Worm (Caenorhabditis elegans) whole organism, late embryonic: ENCODE results near the gene ebp-2.

Experiments used
- C38D4.7 ChIP-seq: fragments of 200-800 bp; sonication (Bioruptor generic); optimal IDR thresholded peaks from 2 replicates; lab custom pipeline; 2018; ENCODE audit warnings: mild to moderate bottlenecking, missing genetic modification characterization, moderate library complexity, missing compliant biosample characterization
- F13H6.1 ChIP-seq: sonication (generic microtip); optimal IDR thresholded peaks from 2 replicates; lab custom pipeline; 2016; ENCODE audit warnings: missing genetic modification characterization, missing compliant biosample characterization
- K09A11.1 ChIP-seq: sonication (generic microtip); optimal IDR thresholded peaks from 2 replicates; lab custom pipeline; 2017; ENCODE audit warnings: antibody characterized with exemption, mild to moderate bottlenecking, missing genetic modification characterization, missing compliant biosample characterization; ENCODE audit not compliant: insufficient read depth
- ahr-1 ChIP-seq: sonication (generic microtip); optimal IDR thresholded peaks from 2 replicates; lab custom pipeline; 2016; ENCODE audit warnings: missing genetic modification characterization, missing compliant biosample characterization
- ama-1 ChIP-seq: fragments of 150-350 bp; optimal IDR thresholded peaks from 2 replicates; lab custom pipeline; 2014
- ceh-19 ChIP-seq: fragments of 200-800 bp; sonication (Bioruptor generic); optimal IDR thresholded peaks from 2 replicates; lab custom pipeline; 2018; ENCODE audit warnings: mild to moderate bottlenecking, missing genetic modification characterization, missing compliant biosample characterization
- ceh-22 ChIP-seq: sonication (generic microtip); optimal IDR thresholded peaks from 2 replicates; lab custom pipeline; 2017; ENCODE audit warnings: missing biosample characterization, missing genetic modification characterization
- ceh-30 ChIP-seq: fragments of 150-350 bp; optimal IDR thresholded peaks from 2 replicates; lab custom pipeline; 2014; ENCODE audit warnings: missing biosample characterization, missing genetic modification characterization
- ceh-34 ChIP-seq: sonication (generic microtip); optimal IDR thresholded peaks from 2 replicates; lab custom pipeline; 2016; ENCODE audit warnings: mild to moderate bottlenecking, missing genetic modification characterization, missing compliant biosample characterization
- ceh-6 ChIP-seq: fragments of 200-800 bp; sonication (Bioruptor generic); optimal IDR thresholded peaks from 2 replicates; lab custom pipeline; 2018; ENCODE audit warnings: mild to moderate bottlenecking, missing genetic modification characterization, missing compliant biosample characterization
- dve-1 ChIP-seq: sonication (generic microtip); optimal IDR thresholded peaks from 2 replicates; lab custom pipeline; 2017; ENCODE audit warnings: antibody characterized with exemption, mild to moderate bottlenecking, missing genetic modification characterization, missing compliant biosample characterization
- elt-2 ChIP-seq: sonication (generic microtip); optimal IDR thresholded peaks from 2 replicates; lab custom pipeline; 2016; ENCODE audit warnings: missing genetic modification reagents, missing genetic modification characterization, missing compliant biosample characterization
- elt-4 ChIP-seq: sonication (generic microtip); optimal IDR thresholded peaks from 2 replicates; lab custom pipeline; 2016; ENCODE audit warnings: missing genetic modification characterization, missing compliant biosample characterization
- eyg-1 ChIP-seq: sonication (generic microtip); optimal IDR thresholded peaks from 2 replicates; lab custom pipeline; 2016; ENCODE audit warnings: missing genotype, missing genetic modification characterization, missing compliant biosample characterization
- fax-1 ChIP-seq: sonication (generic microtip); optimal IDR thresholded peaks from 2 replicates; lab custom pipeline; 2016; ENCODE audit warnings: missing genotype, missing genetic modification characterization, missing compliant biosample characterization
- fkh-10 ChIP-seq: fragments of 150-350 bp; optimal IDR thresholded peaks from 2 replicates; lab custom pipeline; 2014; ENCODE audit warnings: missing biosample characterization, missing genetic modification reagents, missing genetic modification characterization
- gmeb-2 ChIP-seq: sonication (generic microtip); optimal IDR thresholded peaks from 2 replicates; lab custom pipeline; 2016; ENCODE audit warnings: missing genetic modification characterization, inconsistent platforms, missing compliant biosample characterization
- hlh-13 ChIP-seq: fragments of 200-800 bp; sonication (Bioruptor generic); optimal IDR thresholded peaks from 2 replicates; lab custom pipeline; 2018; ENCODE audit warnings: mild to moderate bottlenecking, missing genetic modification characterization, missing compliant biosample characterization
- hlh-15 ChIP-seq: sonication (generic microtip); optimal IDR thresholded peaks from 2 replicates; lab custom pipeline; 2016; ENCODE audit warnings: missing genetic modification characterization, missing compliant biosample characterization
- hlh-30 ChIP-seq: sonication (generic microtip); optimal IDR thresholded peaks from 2 replicates; lab custom pipeline; 2017; ENCODE audit warnings: antibody characterized with exemption, missing genetic modification characterization, missing compliant biosample characterization; ENCODE audit not compliant: insufficient read depth
- mec-3 ChIP-seq: sonication (generic microtip); optimal IDR thresholded peaks from 2 replicates; lab custom pipeline; 2016; ENCODE audit warnings: borderline replicate concordance, missing genetic modification characterization, missing compliant biosample characterization
- nfya-1 ChIP-seq: sonication (generic microtip); optimal IDR thresholded peaks from 2 replicates; lab custom pipeline; 2017; ENCODE audit warnings: missing genetic modification characterization, mild to moderate bottlenecking, missing compliant biosample characterization, antibody characterized with exemption, moderate library complexity
- nhr-232 ChIP-seq: sonication (generic microtip); optimal IDR thresholded peaks from 2 replicates; lab custom pipeline; 2016; ENCODE audit warnings: missing genetic modification characterization, missing compliant biosample characterization
- pat-9 ChIP-seq: fragments of 200-800 bp; sonication (Bioruptor generic); optimal IDR thresholded peaks from 2 replicates; lab custom pipeline; 2018; ENCODE audit warnings: mild to moderate bottlenecking, missing genetic modification characterization, moderate library complexity, missing compliant biosample characterization
- pha-2 ChIP-seq: sonication (generic microtip); optimal IDR thresholded peaks from 2 replicates; lab custom pipeline; 2017; ENCODE audit warnings: mild to moderate bottlenecking, missing genetic modification characterization, missing compliant biosample characterization
- ref-2 ChIP-seq: sonication (generic microtip); optimal IDR thresholded peaks from 2 replicates; lab custom pipeline; 2016; ENCODE audit warnings: missing genetic modification characterization, missing compliant biosample characterization
- rnt-1 ChIP-seq: sonication (generic microtip); optimal IDR thresholded peaks from 2 replicates; lab custom pipeline; 2016; ENCODE audit warnings: missing genetic modification characterization, missing compliant biosample characterization
- sox-2 ChIP-seq: fragments of 200-800 bp; sonication (Bioruptor generic); IDR thresholded peaks from 2 replicates; pipeline ENCODE4 v1.3.6; 2022; ENCODE audit warnings: missing genetic modification reagents, missing genetic modification characterization, missing compliant biosample characterization
- tbx-7 ChIP-seq: sonication (generic microtip); optimal IDR thresholded peaks from 2 replicates; lab custom pipeline; 2016; ENCODE audit warnings: missing genotype, missing genetic modification characterization, missing compliant biosample characterization
- ttx-3 ChIP-seq: sonication (generic microtip); optimal IDR thresholded peaks from 2 replicates; lab custom pipeline; 2016; ENCODE audit warnings: missing genetic modification reagents, missing genetic modification characterization, missing compliant biosample characterization
- unc-86 ChIP-seq: sonication (generic microtip); optimal IDR thresholded peaks from 2 replicates; lab custom pipeline; 2016; ENCODE audit warnings: missing genetic modification characterization, missing compliant biosample characterization
- ztf-16 ChIP-seq: sonication (generic microtip); optimal IDR thresholded peaks from 2 replicates; lab custom pipeline; 2017; ENCODE audit warnings: missing genetic modification characterization, missing compliant biosample characterization

Gene ebp-2

DNA sequence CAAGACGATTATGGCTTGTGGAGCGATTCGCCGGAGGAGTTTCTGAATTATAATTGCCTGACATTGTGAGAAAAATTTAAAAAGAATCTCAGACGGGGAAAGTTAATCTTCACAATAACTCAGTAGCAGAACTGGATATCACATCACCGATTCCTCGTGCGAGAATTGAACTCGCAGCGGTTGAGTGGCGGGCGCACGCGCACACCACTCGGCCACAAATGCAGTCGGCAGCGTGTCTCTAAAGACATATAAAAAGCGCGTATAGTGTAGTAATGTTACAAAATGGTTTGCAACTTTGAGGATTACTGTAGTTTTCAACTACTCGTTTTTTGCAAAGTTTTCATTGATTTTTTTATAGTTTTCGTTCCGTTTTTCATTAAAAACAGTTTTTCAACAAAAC, 42.1 kb downstream of the ebp-2 start (continued):
- TF ChIP-seq ahr-1 (tag; lab: Kevin White, UChicago): peak; percentile 89
- TF ChIP-seq ceh-6 (GFP tag; lab: Kevin White, UChicago): peak; percentile 96
- peak; percentile 87 for TF ChIP-seq sox-2
- peak; percentile 97 for TF ChIP-seq pat-9 (tag; lab: Kevin White, UChicago)
- peak; percentile 96 for TF ChIP-seq ttx-3
- peak; percentile 96 for TF ChIP-seq ceh-19
- TF ChIP-seq nfya-1 (tag; lab: Kevin White, UChicago): peak; percentile 81
- TF ChIP-seq unc-86 (tag; lab: Kevin White, UChicago): peak; percentile 93
- peak; percentile 94 for TF ChIP-seq pha-2 (tag; lab: Kevin White, UChicago)
- no peak for TF ChIP-seq ama-1 (lab: Kevin White, UChicago)
- TF ChIP-seq gmeb-2: peak; percentile 97
- peak; percentile 96 for TF ChIP-seq ref-2 (tag; lab: Kevin White, UChicago)
- peak; percentile 94 for TF ChIP-seq nhr-232 (tag; lab: Kevin White, UChicago)
- peak; percentile 84 for TF ChIP-seq K09A11.1 (tag; lab: Kevin White, UChicago)
- TF ChIP-seq hlh-13 (GFP tag; lab: Kevin White, UChicago): peak; percentile 93
- peak; percentile 96 for TF ChIP-seq C38D4.7 (GFP tag; lab: Kevin White, UChicago)

DNA sequence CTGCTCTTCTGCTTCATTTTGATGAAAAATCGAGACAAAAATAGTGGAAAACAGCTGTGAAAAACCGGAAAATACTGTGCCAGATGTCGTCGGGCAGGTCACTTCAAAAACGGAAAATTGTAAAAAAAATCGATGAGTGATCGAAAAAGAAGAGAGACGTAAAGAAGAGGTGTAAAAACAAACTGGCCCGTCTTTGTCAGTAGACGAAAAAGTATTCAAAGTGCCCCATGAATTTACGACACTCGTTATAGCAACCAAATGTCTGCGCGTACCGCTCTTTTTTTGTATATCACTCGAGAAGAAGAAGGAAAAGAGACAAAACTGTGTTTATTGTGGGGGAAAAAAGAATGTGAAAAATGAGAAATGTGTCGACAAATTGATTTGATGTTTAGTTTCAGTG, 42.7 kb downstream of the ebp-2 start, which contains the start of gene twk-5:
Gene twk-5, minus strand, starts transcription at position 101 of the 400 bp plus-strand sequence.
- TF ChIP-seq ceh-30: no peak
- no peak for TF ChIP-seq F13H6.1 (tag; lab: Kevin White, UChicago)
- TF ChIP-seq ceh-22: no peak

DNA sequence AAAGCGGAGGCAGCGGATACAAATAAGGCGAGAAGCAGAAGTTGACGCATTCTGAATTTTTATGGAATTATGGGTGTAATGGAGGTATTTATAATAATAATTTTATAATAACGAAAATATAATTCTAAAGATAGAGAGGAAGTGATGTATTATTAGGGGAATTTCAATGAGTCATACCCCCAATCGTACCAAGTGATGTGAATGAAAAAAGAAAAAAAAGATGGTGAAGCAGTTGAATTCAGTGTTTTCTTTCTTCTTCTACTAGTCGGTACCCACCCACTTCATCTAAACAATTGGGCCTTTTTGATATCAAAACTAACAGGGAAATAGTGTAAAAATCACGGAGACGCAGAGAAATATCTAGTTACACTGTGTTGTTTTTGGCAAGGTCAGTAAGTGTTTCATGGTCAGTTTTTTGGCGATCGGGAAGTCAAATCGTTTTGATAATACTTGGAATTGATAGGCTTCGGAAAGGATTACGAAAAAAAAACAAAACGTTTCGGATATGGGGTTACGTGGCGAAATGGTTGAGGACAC, 44.2 kb downstream of the ebp-2 start, which contains the start of gene ttr-18:
Gene ttr-18, minus strand, starts transcription at position 51 of the 537 bp plus-strand sequence.
- TF ChIP-seq mec-3 (no peak), tbx-7 (tag; lab: Kevin White, UChicago) (no peak), ahr-1 (tag; lab: Kevin White, UChicago) (no peak), unc-86 (tag; lab: Kevin White, UChicago) (no peak), F13H6.1 (tag; lab: Kevin White, UChicago) (no peak), sox-2 (no peak), ztf-16 (tag; lab: Kevin White, UChicago) (no peak), ceh-19 (no peak), hlh-30 (no peak), elt-4 (tag; lab: Kevin White, UChicago) (no peak), dve-1 (tag; lab: Kevin White, UChicago) (no peak)

DNA sequence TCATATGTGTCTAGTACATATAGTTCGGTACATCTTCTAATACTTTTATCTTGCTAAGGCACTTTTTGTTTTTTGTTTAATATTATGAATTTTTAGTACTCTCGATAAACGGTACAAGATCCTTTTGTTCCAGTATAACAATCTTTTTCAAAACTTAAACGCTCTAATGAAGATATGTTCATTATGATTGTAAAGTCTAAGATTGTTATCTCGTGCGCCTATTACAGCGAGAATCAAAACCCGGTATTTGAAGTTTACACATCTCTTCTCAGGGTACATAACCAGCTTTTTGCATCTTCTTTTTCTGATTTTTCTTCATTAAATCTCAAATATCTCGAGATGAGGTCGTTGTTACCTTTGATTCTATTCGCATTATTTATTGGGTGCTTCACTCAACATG, 45.5 kb downstream of the ebp-2 start, which contains the start of gene B0334.13:
Gene B0334.13, plus strand, starts transcription at position 301 of the 400 bp plus-strand sequence.
- no peak for TF ChIP-seq elt-4 (tag; lab: Kevin White, UChicago)
- no peak for TF ChIP-seq ama-1 (lab: Kevin White, UChicago)
- TF ChIP-seq rnt-1 (tag; lab: Kevin White, UChicago): no peak
- no peak for TF ChIP-seq hlh-15
- no peak for TF ChIP-seq gmeb-2
- TF ChIP-seq ceh-19: no peak
- no peak for TF ChIP-seq eyg-1 (tag; lab: Kevin White, UChicago)
- TF ChIP-seq C38D4.7 (GFP tag; lab: Kevin White, UChicago): no peak
- TF ChIP-seq ceh-34 (tag; lab: Kevin White, UChicago): no peak
- TF ChIP-seq ceh-22: no peak
- no peak for TF ChIP-seq fkh-10 (GFP tag; lab: Kevin White, UChicago)
- TF ChIP-seq hlh-13 (GFP tag; lab: Kevin White, UChicago): no peak

DNA sequence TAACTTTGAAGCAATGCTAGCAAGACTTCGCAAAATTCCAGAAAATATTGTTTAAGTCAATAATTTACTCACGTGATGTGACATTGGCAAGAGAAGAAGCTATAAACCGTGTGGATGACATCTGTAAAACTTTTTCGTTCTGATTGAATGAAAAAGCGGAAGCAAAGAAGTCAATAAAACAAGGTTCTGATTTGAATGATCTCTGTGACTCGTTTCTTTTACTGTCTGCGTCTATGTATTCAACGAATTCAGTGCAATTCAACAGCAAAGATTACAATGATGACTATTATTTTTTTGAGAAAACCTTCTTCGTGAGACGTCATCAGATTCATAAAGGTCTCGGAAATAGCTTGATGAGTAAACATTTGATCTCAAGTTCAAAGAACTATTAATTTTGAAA, 50.3 kb downstream of the ebp-2 start, which contains the start of gene hacl-1:
Gene hacl-1, minus strand, starts transcription at position 121 of the 400 bp plus-strand sequence.
- TF ChIP-seq fax-1 (no peak), elt-2 (tag; lab: Kevin White, UChicago) (peak; percentile 27)
